Fruit fly (Drosophila melanogaster) whole organism, embryonic: ENCODE data around the gene twr.

Experiments
- Atf6 ChIP-seq: fragments of 200-800 bp; sonication (Bioruptor generic); IDR thresholded peaks from 2 replicates; pipeline ENCODE4 v1.3.6; 2022; ENCODE audit warnings: missing biosample characterization, missing genetic modification characterization
- B-H1 ChIP-seq: fragments of 200-800 bp; sonication (Bioruptor generic); IDR thresholded peaks from 3 replicates; pipeline ENCODE4 v1.3.6; 2022; ENCODE audit warnings: missing biosample characterization, missing genetic modification characterization
- CG10654 ChIP-seq: fragments of 200-800 bp; sonication (Bioruptor generic); optimal IDR thresholded peaks from 2 replicates; lab custom pipeline; 2016; ENCODE audit warnings: missing biosample characterization, missing genetic modification characterization
- CG11696 ChIP-seq: fragments of 200-800 bp; sonication (Bioruptor generic); IDR thresholded peaks from 2 replicates; pipeline ENCODE4 v1.3.6; 2022; ENCODE audit warnings: missing biosample characterization, missing genetic modification characterization
- CG14710 ChIP-seq: fragments of 200-800 bp; sonication (Bioruptor generic); optimal IDR thresholded peaks from 3 replicates; lab custom pipeline; 2019; ENCODE audit warnings: missing biosample characterization, mild to moderate bottlenecking, missing genetic modification characterization, moderate library complexity
- CG15269 ChIP-seq: fragments of 200-800 bp; sonication (Bioruptor generic); optimal IDR thresholded peaks from 2 replicates; lab custom pipeline; 2018; ENCODE audit warnings: missing biosample characterization, mild to moderate bottlenecking, missing genetic modification characterization, moderate library complexity
- CG15696 ChIP-seq: fragments of 200-800 bp; sonication (Bioruptor generic); optimal IDR thresholded peaks from 2 replicates; lab custom pipeline; 2019; ENCODE audit warnings: missing biosample characterization, mild to moderate bottlenecking, missing genetic modification characterization, moderate library complexity
- CG1603 ChIP-seq: fragments of 200-800 bp; sonication (Bioruptor generic); optimal IDR thresholded peaks from 2 replicates; lab custom pipeline; 2019; ENCODE audit warnings: missing biosample characterization, mild to moderate bottlenecking, missing genetic modification characterization, moderate library complexity
- CG16815 ChIP-seq: fragments of 200-800 bp; sonication (Bioruptor generic); optimal IDR thresholded peaks from 3 replicates; lab custom pipeline; 2017; ENCODE audit warnings: missing biosample characterization, mild to moderate bottlenecking, missing genetic modification characterization
- CG2202 ChIP-seq: fragments of 200-800 bp; sonication (Bioruptor generic); optimal IDR thresholded peaks from 2 replicates; lab custom pipeline; 2018; ENCODE audit warnings: missing biosample characterization, mild to moderate bottlenecking, missing genetic modification characterization
- CG2678 ChIP-seq: fragments of 200-800 bp; sonication (Bioruptor generic); optimal IDR thresholded peaks from 3 replicates; lab custom pipeline; 2019; ENCODE audit warnings: missing biosample characterization, mild to moderate bottlenecking, missing genetic modification characterization, moderate library complexity
- CG43689 ChIP-seq: fragments of 200-800 bp; sonication (Bioruptor generic); IDR thresholded peaks from 2 replicates; pipeline ENCODE4 v1.3.6; 2022; ENCODE audit warnings: missing biosample characterization, missing genetic modification characterization
- CG8359 ChIP-seq: fragments of 200-800 bp; sonication (Bioruptor generic); optimal IDR thresholded peaks from 2 replicates; lab custom pipeline; 2017; ENCODE audit warnings: missing biosample characterization, mild to moderate bottlenecking, missing genetic modification characterization, borderline replicate concordance
- CG8765 ChIP-seq: fragments of 200-800 bp; sonication (Bioruptor generic); IDR thresholded peaks from 2 replicates; pipeline ENCODE4 v1.3.6; 2022; ENCODE audit warnings: missing biosample characterization, missing genetic modification characterization
- CG8924 ChIP-seq: fragments of 200-800 bp; optimal IDR thresholded peaks from 3 replicates; lab custom pipeline; 2019; ENCODE audit warnings: missing biosample characterization, mild to moderate bottlenecking, missing genetic modification characterization, moderate library complexity
- CG8944 ChIP-seq: fragments of 200-800 bp; sonication (Bioruptor generic); optimal IDR thresholded peaks from 3 replicates; lab custom pipeline; 2016; ENCODE audit warnings: missing biosample characterization, missing genetic modification characterization
- CG9215 ChIP-seq: fragments of 200-800 bp; sonication (Bioruptor generic); IDR thresholded peaks from 2 replicates; pipeline ENCODE4 v1.3.6; 2022; ENCODE audit warnings: missing biosample characterization, missing genetic modification characterization
- CG9797 ChIP-seq: fragments of 200-800 bp; sonication (Bioruptor generic); optimal IDR thresholded peaks from 3 replicates; lab custom pipeline; 2018; ENCODE audit warnings: missing biosample characterization, mild to moderate bottlenecking, missing genetic modification characterization
- Chrac-16 ChIP-seq: fragments of 200-800 bp; sonication (Bioruptor generic); optimal IDR thresholded peaks from 3 replicates; lab custom pipeline; 2016; ENCODE audit warnings: missing biosample characterization, missing genetic modification characterization
- Dll ChIP-seq: fragments of 200-800 bp; sonication (Bioruptor generic); IDR thresholded peaks from 4 replicates; pipeline ENCODE4 v1.3.6; 2022; ENCODE audit warnings: missing biosample characterization, missing genetic modification characterization; ENCODE audit not compliant: partially characterized antibody
- Drgx ChIP-seq: fragments of 200-800 bp; sonication (Bioruptor generic); IDR thresholded peaks from 2 replicates; pipeline ENCODE4 v1.3.6; 2022; ENCODE audit warnings: missing biosample characterization, missing genetic modification characterization
- Eip74EF ChIP-seq, 2 experiments: fragments of 200-800 bp in 1 of 2; fragments of >200 bp in 1 of 2; sonication (Bioruptor generic) in 1 of 2; optimal IDR thresholded peaks; 2 replicates each; lab custom pipeline; 2017 to 2019; ENCODE audit warnings: missing biosample characterization in 2 of 2, missing genetic modification characterization in 2 of 2, mild to moderate bottlenecking in 1 of 2, moderate library complexity in 1 of 2
- Elba2 ChIP-seq: fragments of 200-800 bp; sonication (Bioruptor generic); optimal IDR thresholded peaks from 3 replicates; lab custom pipeline; 2016; ENCODE audit warnings: missing biosample characterization, missing genetic modification characterization
- HLH3B ChIP-seq: fragments of 200-800 bp; sonication (Bioruptor generic); IDR thresholded peaks from 2 replicates; pipeline ENCODE4 v1.3.6; 2022; ENCODE audit warnings: missing biosample characterization, missing genetic modification characterization
- Hmx ChIP-seq: fragments of 200-800 bp; sonication (Bioruptor generic); optimal IDR thresholded peaks from 2 replicates; lab custom pipeline; 2016; ENCODE audit warnings: missing biosample characterization, missing genetic modification characterization
- Hr51 ChIP-seq, 2 experiments: fragments of 200-800 bp; sonication (Bioruptor generic); optimal IDR thresholded peaks; 2 replicates in 1 of 2; 3 replicates in 1 of 2; lab custom pipeline; 2016 to 2018; ENCODE audit warnings: missing biosample characterization in 2 of 2, missing genetic modification characterization in 2 of 2, mild to moderate bottlenecking in 1 of 2, moderate library complexity in 1 of 2
- MESR4 ChIP-seq: fragments of 200-800 bp; sonication (Bioruptor generic); optimal IDR thresholded peaks from 2 replicates; lab custom pipeline; 2018; ENCODE audit warnings: missing biosample characterization, mild to moderate bottlenecking, missing genetic modification characterization, moderate library complexity
- Neu2 ChIP-seq: fragments of 200-800 bp; sonication (Bioruptor generic); optimal IDR thresholded peaks from 3 replicates; lab custom pipeline; 2016; ENCODE audit warnings: missing biosample characterization, missing genetic modification characterization, borderline replicate concordance
- Rfx ChIP-seq: fragments of 200-800 bp; sonication (Bioruptor generic); IDR thresholded peaks from 2 replicates; pipeline ENCODE4 v1.3.6; 2022; ENCODE audit warnings: missing biosample characterization, missing genetic modification characterization
- Rx ChIP-seq: fragments of 200-800 bp; sonication (Bioruptor generic); IDR thresholded peaks from 2 replicates; pipeline ENCODE4 v1.3.6; 2022; ENCODE audit warnings: missing biosample characterization, missing genetic modification characterization
- Stat92E ChIP-seq, 3 experiments: fragments of >200 bp in 2 of 3; fragments of 200-800 bp in 1 of 3; sonication (Bioruptor generic) in 1 of 3; optimal IDR thresholded peaks; 2 replicates each; lab custom pipeline; 2017 to 2019; ENCODE audit warnings: missing biosample characterization in 3 of 3, missing genetic modification characterization in 3 of 3, mild to moderate bottlenecking in 1 of 3, moderate library complexity in 1 of 3
- Xrp1 ChIP-seq: fragments of 200-800 bp; sonication (Bioruptor generic); IDR thresholded peaks from 2 replicates; pipeline ENCODE4 v1.3.6; 2022; ENCODE audit warnings: missing biosample characterization, missing genetic modification characterization
- bbx ChIP-seq: fragments of 200-800 bp; sonication (Bioruptor generic); IDR thresholded peaks from 2 replicates; pipeline ENCODE4 v1.3.6; 2022; ENCODE audit warnings: missing biosample characterization, missing genetic modification characterization; ENCODE audit not compliant: partially characterized antibody
- br ChIP-seq: fragments of >200 bp; optimal IDR thresholded peaks from 2 replicates; lab custom pipeline; 2017
- crc ChIP-seq: fragments of 200-800 bp; sonication (Bioruptor generic); optimal IDR thresholded peaks from 2 replicates; lab custom pipeline; 2016; ENCODE audit warnings: missing biosample characterization, missing genetic modification characterization
- dysf ChIP-seq: fragments of 200-800 bp; sonication (Bioruptor generic); IDR thresholded peaks from 3 replicates; pipeline ENCODE4 v1.3.6; 2022; ENCODE audit warnings: missing biosample characterization, missing genetic modification characterization
- gce ChIP-seq: fragments of 200-800 bp; sonication (Bioruptor generic); IDR thresholded peaks from 3 replicates; pipeline ENCODE4 v1.3.6; 2022; ENCODE audit warnings: missing biosample characterization, missing genetic modification characterization
- gcm2 ChIP-seq: fragments of 200-800 bp; sonication (Bioruptor generic); optimal IDR thresholded peaks from 2 replicates; lab custom pipeline; 2016; ENCODE audit warnings: missing biosample characterization, missing genetic modification characterization
- gsb-n ChIP-seq: fragments of 200-800 bp; sonication (Bioruptor generic); optimal IDR thresholded peaks from 3 replicates; lab custom pipeline; 2018; ENCODE audit warnings: missing biosample characterization, mild to moderate bottlenecking, missing genetic modification characterization
- jigr1 ChIP-seq: fragments of 200-800 bp; sonication (Bioruptor generic); IDR thresholded peaks from 3 replicates; pipeline ENCODE4 v1.3.6; 2022; ENCODE audit warnings: missing biosample characterization, missing genetic modification characterization
- klu ChIP-seq: fragments of 200-800 bp; sonication (Bioruptor generic); IDR thresholded peaks from 2 replicates; pipeline ENCODE4 v1.3.6; 2022; ENCODE audit warnings: missing biosample characterization, missing genetic modification characterization
- lab ChIP-seq: fragments of 200-800 bp; sonication (Bioruptor generic); optimal IDR thresholded peaks from 3 replicates; lab custom pipeline; 2017; ENCODE audit warnings: missing biosample characterization, missing genetic modification characterization, mild to moderate bottlenecking, moderate library complexity, missing genetic modification reagents
- lilli ChIP-seq: fragments of 200-800 bp; sonication (Bioruptor generic); optimal IDR thresholded peaks from 3 replicates; lab custom pipeline; 2016; ENCODE audit warnings: missing biosample characterization, missing genetic modification characterization
- nau ChIP-seq: fragments of 200-800 bp; sonication (Bioruptor generic); optimal IDR thresholded peaks from 3 replicates; lab custom pipeline; 2017; ENCODE audit warnings: missing biosample characterization, mild to moderate bottlenecking, missing genetic modification characterization, missing genetic modification reagents
- otp ChIP-seq: fragments of 200-800 bp; sonication (Bioruptor generic); IDR thresholded peaks from 3 replicates; pipeline ENCODE4, ENCODE4 v1.3.6; 2022; ENCODE audit warnings: missing biosample characterization, missing genetic modification characterization
- slou ChIP-seq: fragments of 200-800 bp; sonication (Bioruptor generic); optimal IDR thresholded peaks from 3 replicates; lab custom pipeline; 2016; ENCODE audit warnings: missing biosample characterization, missing genetic modification characterization
- tna ChIP-seq: fragments of 200-800 bp; sonication (Bioruptor generic); IDR thresholded peaks from 2 replicates; pipeline ENCODE4 v1.3.6; 2022; ENCODE audit warnings: missing biosample characterization, missing genetic modification characterization; ENCODE audit not compliant: partially characterized antibody
- ttk ChIP-seq: fragments of 200-800 bp; sonication (Bioruptor generic); IDR thresholded peaks from 2 replicates; pipeline ENCODE4 v2.1.2; 2022; ENCODE audit warnings: missing biosample characterization, missing genetic modification characterization
- unc-4 ChIP-seq: fragments of 200-800 bp; sonication (Bioruptor generic); IDR thresholded peaks from 2 replicates; pipeline ENCODE4 v1.3.6; 2022; ENCODE audit warnings: missing biosample characterization, missing genetic modification characterization; ENCODE audit not compliant: partially characterized antibody
- wek ChIP-seq: fragments of 200-800 bp; sonication (Bioruptor generic); optimal IDR thresholded peaks from 3 replicates; lab custom pipeline; 2018; ENCODE audit warnings: missing biosample characterization, mild to moderate bottlenecking, missing genetic modification characterization, moderate library complexity
- zf30C ChIP-seq: fragments of 200-800 bp; sonication (Bioruptor generic); optimal IDR thresholded peaks from 3 replicates; lab custom pipeline; 2018; ENCODE audit warnings: missing biosample characterization, mild to moderate bottlenecking, missing genetic modification characterization

Gene twr

DNA sequence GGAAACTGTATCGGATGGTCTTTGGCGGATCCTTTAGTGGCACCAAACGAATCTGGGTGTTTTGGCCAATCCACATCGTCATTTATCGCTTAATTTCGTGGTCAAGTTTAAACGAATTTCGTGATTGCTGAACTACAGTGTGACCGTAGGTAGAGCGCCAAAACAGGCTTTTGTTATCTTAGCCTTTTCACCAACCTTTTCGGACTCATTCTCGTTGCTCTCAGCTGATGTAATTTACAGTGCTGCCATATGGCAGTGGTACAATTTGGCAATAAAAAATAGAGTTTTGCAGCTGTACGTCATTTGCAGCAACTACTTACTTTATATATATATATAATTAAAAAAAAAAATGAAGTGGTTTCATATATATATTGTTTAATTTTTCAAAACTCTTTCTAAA is 2.3 kb downstream of the twr start, which contains the start of gene agt (continued):
- TF ChIP-seq CG43689 (GFP tag; lab: Robert Waterston, UW) = no peak
- no peak for TF ChIP-seq CG15269
- TF ChIP-seq klu (GFP tag; lab: Robert Waterston, UW) = no peak
- TF ChIP-seq CG2678 (tag; lab: Kevin White, UChicago) = no peak
- no peak for TF ChIP-seq lab (GFP tag; lab: Kevin White, UChicago)
- TF ChIP-seq HLH3B = no peak
- no peak for TF ChIP-seq Elba2 (GFP tag; lab: Kevin White, UChicago)
- no peak for TF ChIP-seq gcm2 (GFP tag; lab: Kevin White, UChicago)
- no peak for TF ChIP-seq otp
- TF ChIP-seq bbx (GFP tag; lab: Robert Waterston, UW) = 0 out of 2 replicates have a peak, but pooled peaks have one; percentile 35
- no peak for TF ChIP-seq crc
- TF ChIP-seq unc-4 = 0 out of 2 replicates have a peak, but pooled peaks have one; percentile 15
- no peak for TF ChIP-seq Eip74EF (GFP tag; optimal IDR thresholded peaks at IDR 0.05; lab: Kevin White, UChicago)
- TF ChIP-seq CG8944 (GFP tag; lab: Kevin White, UChicago) = no peak
- no peak for TF ChIP-seq Atf6 (GFP tag; lab: Robert Waterston, UW)
- TF ChIP-seq Neu2 (GFP tag; lab: Kevin White, UChicago) = no peak
- peak; percentile 45; the same call in 2 of the 4 replicates for TF ChIP-seq Dll (GFP tag; lab: Robert Waterston, UW)
- TF ChIP-seq CG2202 (tag; lab: Kevin White, UChicago) = no peak
- no peak for TF ChIP-seq CG10654 (GFP tag; lab: Kevin White, UChicago)
- TF ChIP-seq CG16815 (GFP tag; lab: Kevin White, UChicago) = no peak
- TF ChIP-seq Xrp1 (GFP tag; lab: Robert Waterston, UW) = 0 out of 2 replicates have a peak, but pooled peaks have one; percentile 17
- no peak for TF ChIP-seq wek (GFP tag; lab: Kevin White, UChicago)
- TF ChIP-seq CG14710 = peak; percentile 71
- no peak for TF ChIP-seq dysf (GFP tag; lab: Robert Waterston, UW)
- TF ChIP-seq CG9215 = no peak
- no peak for TF ChIP-seq CG8765 (GFP tag; lab: Robert Waterston, UW)
- no peak for TF ChIP-seq br
- no peak for TF ChIP-seq zf30C (GFP tag; lab: Kevin White, UChicago)
- TF ChIP-seq Hmx = no peak
- no peak for TF ChIP-seq ttk (GFP tag; lab: Robert Waterston, UW)
- no peak for TF ChIP-seq lilli (GFP tag; lab: Kevin White, UChicago)
- TF ChIP-seq Hr51 (GFP tag; optimal IDR thresholded peaks at IDR 0.05; lab: Kevin White, UChicago) = no peak
- no peak for TF ChIP-seq CG11696
- TF ChIP-seq gce (GFP tag; lab: Robert Waterston, UW) = no peak
- TF ChIP-seq Rx = no peak
- TF ChIP-seq Stat92E (GFP tag; optimal IDR thresholded peaks at IDR 0.05; lab: Kevin White, UChicago) = no peak
- peak; percentile 76 for TF ChIP-seq CG1603 (tag; lab: Kevin White, UChicago)
- no peak for TF ChIP-seq nau (GFP tag; lab: Kevin White, UChicago)
- no peak for TF ChIP-seq Drgx
- no peak for TF ChIP-seq tna (GFP tag; lab: Robert Waterston, UW)
- TF ChIP-seq Chrac-16 (GFP tag; lab: Kevin White, UChicago) = no peak
- TF ChIP-seq CG8359 (GFP tag; lab: Kevin White, UChicago) = no peak
- no peak for TF ChIP-seq jigr1 (GFP tag; lab: Robert Waterston, UW)
- no peak for TF ChIP-seq slou (GFP tag; lab: Kevin White, UChicago)
- TF ChIP-seq Rfx (GFP tag; lab: Robert Waterston, UW) = 0 out of 2 replicates have a peak, but pooled peaks have one; percentile 8
- no peak for TF ChIP-seq B-H1 (GFP tag; lab: Robert Waterston, UW)
- no peak for TF ChIP-seq MESR4 (GFP tag; lab: Kevin White, UChicago)
- TF ChIP-seq CG9797 (GFP tag; lab: Kevin White, UChicago) = peak; percentile 81
- TF ChIP-seq CG8924 (tag; lab: Kevin White, UChicago) = peak; percentile 3
- no peak for TF ChIP-seq CG15696 (tag; lab: Kevin White, UChicago)
- no peak for TF ChIP-seq gsb-n
